Worm (Caenorhabditis elegans) whole organism, L4 larva: ENCODE data around the gene fbxa-105.

ENCODE experiments used
- F49E8.2 ChIP-seq: sonication (generic microtip); optimal IDR thresholded peaks from 2 replicates; lab custom pipeline; 2016; ENCODE audit warnings: missing compliant biosample characterization, mild to moderate bottlenecking, missing genetic modification characterization, borderline replicate concordance
- daf-19 ChIP-seq: fragments of 200-800 bp; sonication (Bioruptor generic); conservative IDR thresholded peaks from 2 replicates; pipeline ENCODE4 v1.3.6; 2022; ENCODE audit warnings: missing genetic modification characterization, missing compliant biosample characterization
- duxl-1 ChIP-seq: sonication (generic microtip); optimal IDR thresholded peaks from 2 replicates; lab custom pipeline; 2016; ENCODE audit warnings: mild to moderate bottlenecking, missing genetic modification characterization, moderate library complexity, missing compliant biosample characterization; ENCODE audit not compliant: poor library complexity
- jun-1 ChIP-seq: fragments of 150-350 bp; optimal IDR thresholded peaks from 2 replicates; lab custom pipeline; 2014; ENCODE audit warnings: missing biosample characterization, missing genetic modification reagents, missing genetic modification characterization
- lir-3 ChIP-seq: sonication (generic microtip); optimal IDR thresholded peaks from 2 replicates; lab custom pipeline; 2016; ENCODE audit warnings: mild to moderate bottlenecking, missing genetic modification characterization, missing compliant biosample characterization
- lsy-2 ChIP-seq, 2 experiments: fragments of 150-350 bp in 1 of 2; sonication (generic microtip) in 1 of 2; optimal IDR thresholded peaks; 2 replicates each; lab custom pipeline; 2014 to 2017; ENCODE audit warnings: missing biosample characterization in 2 of 2, missing genetic modification characterization in 2 of 2
- nhr-11 ChIP-seq: fragments of 150-350 bp; optimal IDR thresholded peaks from 2 replicates; lab custom pipeline; 2014; ENCODE audit warnings: missing biosample characterization, missing genetic modification characterization
- nhr-48 ChIP-seq: sonication (generic microtip); optimal IDR thresholded peaks from 2 replicates; lab custom pipeline; 2016; ENCODE audit warnings: mild to moderate bottlenecking, missing genetic modification characterization, missing compliant biosample characterization
- skn-1 ChIP-seq: fragments of 150-350 bp; optimal IDR thresholded peaks from 2 replicates; lab custom pipeline; 2014; ENCODE audit warnings: missing biosample characterization, missing genetic modification characterization
- snpc-1.2 ChIP-seq: fragments of 200-800 bp; sonication (Bioruptor generic); IDR thresholded peaks from 2 replicates; pipeline ENCODE4 v1.3.6; 2022; ENCODE audit warnings: missing genetic modification reagents, missing genetic modification characterization, missing compliant biosample characterization
- zag-1 ChIP-seq: fragments of 150-350 bp; optimal IDR thresholded peaks from 2 replicates; lab custom pipeline; 2014; ENCODE audit warnings: missing biosample characterization, missing genetic modification characterization

ce11 chrV:7436509-7436908 lies 44.7 kb upstream of the fbxa-105 start:
- TF ChIP-seq lir-3 (tag; lab: Kevin White, UChicago) (no peak), F49E8.2 (tag; lab: Kevin White, UChicago) (no peak), snpc-1.2 (GFP tag; lab: Robert Waterston, UW) (no peak), skn-1 (tag; lab: Kevin White, UChicago) (no peak), zag-1 (no peak), nhr-48 (no peak), jun-1 (no peak), lsy-2 (tag; optimal IDR thresholded peaks at IDR 0.05; lab: Kevin White, UChicago) (no peak), duxl-1 (no peak), nhr-11 (tag; lab: Kevin White, UChicago) (no peak), daf-19 (GFP tag; lab: Robert Waterston, UW) (no peak)
